Fruit fly (Drosophila melanogaster) S2 (cell line): ENCODE results near the gene CG46462.

Experiments
- CG8478 ChIP-seq: fragments of >200 bp; optimal IDR thresholded peaks from 2 replicates; lab custom pipeline; 2018
- CTCF ChIP-seq, 2 experiments: fragments of >200 bp; optimal IDR thresholded peaks; 2 replicates each; lab custom pipeline; 2018

DNA sequence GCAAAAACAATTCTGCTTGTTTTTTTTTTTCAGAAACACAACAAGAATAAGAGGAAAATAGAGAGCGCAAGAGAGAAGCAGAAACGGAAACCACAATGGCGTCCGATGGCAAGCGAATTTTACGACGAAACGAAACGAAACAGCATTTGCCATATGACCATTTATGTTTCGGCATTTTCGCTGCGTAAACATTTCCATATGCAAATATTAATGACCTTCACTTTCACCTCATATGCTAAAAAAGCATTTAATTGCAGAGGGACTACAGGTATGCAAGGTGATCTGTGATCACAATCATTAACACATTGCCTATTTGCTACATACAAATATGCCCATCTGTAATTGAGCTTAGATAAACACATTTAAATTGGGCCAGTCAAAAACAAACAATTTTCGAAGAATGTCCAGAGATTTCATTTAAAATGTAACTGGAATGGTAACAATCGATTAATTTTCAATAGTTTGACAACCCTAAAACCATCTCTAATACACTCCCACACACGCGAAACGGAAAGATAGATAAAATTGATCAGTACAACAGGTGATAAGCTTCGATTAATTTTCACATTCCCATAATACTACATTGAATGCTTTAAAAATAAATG lies 25.2 kb upstream of the CG46462 start:
- no peak for TF ChIP-seq CG8478 (lab: Kevin White, UChicago)
- no peak for TF ChIP-seq CTCF (optimal IDR thresholded peaks at IDR 0.05; lab: Kevin White, UChicago)
